Worm (Caenorhabditis elegans) whole organism, young adult: Measurements from ENCODE around the gene fkh-9.

Source experiments
- D2030.7 ChIP-seq: fragments of 200-800 bp; sonication (Bioruptor generic); IDR thresholded peaks from 2 replicates; pipeline ENCODE4 v1.3.6; 2022; ENCODE audit warnings: missing genetic modification reagents, missing genetic modification characterization, missing compliant biosample characterization
- F10E7.11 ChIP-seq: sonication (generic microtip); optimal IDR thresholded peaks from 2 replicates; lab custom pipeline; 2017; ENCODE audit warnings: mild to moderate bottlenecking, missing genetic modification characterization, moderate library complexity, missing compliant biosample characterization
- F23B12.7 ChIP-seq: sonication (generic microtip); optimal IDR thresholded peaks from 2 replicates; lab custom pipeline; 2017; ENCODE audit warnings: missing genetic modification characterization, mild to moderate bottlenecking, missing compliant biosample characterization, antibody characterized with exemption, moderate library complexity; ENCODE audit not compliant: insufficient read depth
- F33H1.4 ChIP-seq: fragments of 200-800 bp; sonication (Bioruptor generic); IDR thresholded peaks from 2 replicates; pipeline ENCODE4 v1.3.6; 2022; ENCODE audit warnings: missing genetic modification reagents, missing genetic modification characterization, missing compliant biosample characterization
- F39B2.1 ChIP-seq: fragments of 200-800 bp; sonication (Bioruptor generic); IDR thresholded peaks from 2 replicates; pipeline ENCODE4 v1.3.6; 2022; ENCODE audit warnings: missing genetic modification reagents, missing genetic modification characterization, missing compliant biosample characterization
- F57A8.1 ChIP-seq: fragments of 200-800 bp; sonication (Bioruptor generic); optimal IDR thresholded peaks from 2 replicates; lab custom pipeline; 2018; ENCODE audit warnings: mild to moderate bottlenecking, missing genetic modification characterization, moderate library complexity, missing compliant biosample characterization
- K12H6.12 ChIP-seq: fragments of 200-800 bp; sonication (Bioruptor generic); optimal IDR thresholded peaks from 2 replicates; lab custom pipeline; 2018; ENCODE audit warnings: mild to moderate bottlenecking, missing genetic modification characterization, missing compliant biosample characterization
- T07F8.4 ChIP-seq: sonication (generic microtip); optimal IDR thresholded peaks from 2 replicates; lab custom pipeline; 2016; ENCODE audit warnings: mild to moderate bottlenecking, missing genetic modification characterization, moderate library complexity, missing compliant biosample characterization
- Y53G8AR.9 ChIP-seq: fragments of 200-800 bp; sonication (Bioruptor generic); conservative IDR thresholded peaks from 2 replicates; pipeline ENCODE4 v1.3.6; 2022; ENCODE audit warnings: missing genetic modification reagents, missing genetic modification characterization, missing compliant biosample characterization
- Y56A3A.18 ChIP-seq: fragments of 200-800 bp; sonication (Bioruptor generic); IDR thresholded peaks from 2 replicates; pipeline ENCODE4 v1.3.6; 2022; ENCODE audit warnings: missing genetic modification reagents, missing genetic modification characterization, missing compliant biosample characterization
- Y79H2A.3 ChIP-seq: fragments of 200-800 bp; sonication (Bioruptor generic); conservative IDR thresholded peaks from 2 replicates; pipeline ENCODE4 v1.3.6; 2022; ENCODE audit warnings: missing genetic modification reagents, missing genetic modification characterization, missing compliant biosample characterization
- ZK185.1 ChIP-seq: sonication (generic microtip); optimal IDR thresholded peaks from 2 replicates; lab custom pipeline; 2016; ENCODE audit warnings: mild to moderate bottlenecking, missing genetic modification characterization, missing compliant biosample characterization; ENCODE audit not compliant: poor library complexity, severe bottlenecking
- aptf-3 ChIP-seq: fragments of 200-800 bp; sonication (Bioruptor generic); IDR thresholded peaks from 2 replicates; pipeline ENCODE4 v1.3.6; 2022; ENCODE audit warnings: missing genetic modification characterization, missing compliant biosample characterization
- attf-5 ChIP-seq: fragments of 200-800 bp; sonication (Bioruptor generic); optimal IDR thresholded peaks from 2 replicates; lab custom pipeline; 2018; ENCODE audit warnings: mild to moderate bottlenecking, missing genetic modification characterization, missing compliant biosample characterization
- cebp-1 ChIP-seq, 2 experiments: fragments of 200-800 bp in 1 of 2; sonication (Bioruptor generic) in 1 of 2; sonication (generic microtip) in 1 of 2; IDR thresholded peaks in 1 of 2; optimal IDR thresholded peaks in 1 of 2; 2 replicates each; pipeline versions ENCODE4 v1.3.6 to Lab custom; 2017 to 2022; ENCODE audit warnings: missing compliant biosample characterization in 2 of 2, missing genetic modification characterization in 2 of 2, mild to moderate bottlenecking in 1 of 2, missing genetic modification reagents in 1 of 2, moderate library complexity in 1 of 2
- ceh-27 ChIP-seq: fragments of 200-800 bp; sonication (Bioruptor generic); optimal IDR thresholded peaks from 2 replicates; lab custom pipeline; 2018; ENCODE audit warnings: mild to moderate bottlenecking, missing genetic modification characterization, moderate library complexity, missing compliant biosample characterization
- ceh-58 ChIP-seq: fragments of 200-800 bp; sonication (Bioruptor generic); IDR thresholded peaks from 2 replicates; pipeline ENCODE4 v1.3.6; 2022; ENCODE audit warnings: missing genetic modification characterization, missing compliant biosample characterization
- ceh-79 ChIP-seq: sonication (generic microtip); optimal IDR thresholded peaks from 2 replicates; lab custom pipeline; 2017; ENCODE audit warnings: mild to moderate bottlenecking, missing genetic modification characterization, missing compliant biosample characterization
- chd-7 ChIP-seq: sonication (generic microtip); optimal IDR thresholded peaks from 2 replicates; lab custom pipeline; 2016; ENCODE audit warnings: mild to moderate bottlenecking, missing genetic modification characterization, moderate library complexity, missing compliant biosample characterization
- dox-1 ChIP-seq: fragments of 200-800 bp; sonication (Bioruptor generic); IDR thresholded peaks from 2 replicates; pipeline ENCODE4 v1.3.6; 2022; ENCODE audit warnings: missing genetic modification reagents, missing genetic modification characterization, missing compliant biosample characterization
- dpff-1 ChIP-seq: sonication (generic microtip); optimal IDR thresholded peaks from 2 replicates; lab custom pipeline; 2017; ENCODE audit warnings: mild to moderate bottlenecking, missing genetic modification characterization, missing compliant biosample characterization
- dpl-1 ChIP-seq: fragments of 150-350 bp; optimal IDR thresholded peaks from 2 replicates; lab custom pipeline; 2014; ENCODE audit warnings: missing biosample characterization, missing genetic modification reagents, missing genetic modification characterization
- efl-1 ChIP-seq: fragments of 150-350 bp; optimal IDR thresholded peaks from 2 replicates; lab custom pipeline; 2014; ENCODE audit warnings: missing biosample characterization, missing genetic modification reagents, missing genetic modification characterization
- ekl-4 ChIP-seq: fragments of 200-800 bp; sonication (Bioruptor generic); IDR thresholded peaks from 2 replicates; pipeline ENCODE4 v1.3.6; 2022; ENCODE audit warnings: missing genetic modification reagents, missing genetic modification characterization, missing compliant biosample characterization
- hmg-20 ChIP-seq: fragments of 200-800 bp; sonication (Bioruptor generic); IDR thresholded peaks from 2 replicates; pipeline ENCODE4 v1.3.6; 2022; ENCODE audit warnings: missing genetic modification reagents, missing genetic modification characterization, missing compliant biosample characterization
- hrde-1 ChIP-seq: sonication (generic microtip); optimal IDR thresholded peaks from 2 replicates; lab custom pipeline; 2016; ENCODE audit warnings: missing genetic modification characterization, mild to moderate bottlenecking, missing compliant biosample characterization, moderate library complexity, missing genotype, missing genetic modification reagents, borderline replicate concordance
- lag-1 ChIP-seq: fragments of 200-800 bp; sonication (Bioruptor generic); IDR thresholded peaks from 2 replicates; pipeline ENCODE4 v1.3.6; 2022; ENCODE audit warnings: missing genetic modification reagents, missing genetic modification characterization, missing compliant biosample characterization
- lsy-27 ChIP-seq: sonication (generic microtip); optimal IDR thresholded peaks from 2 replicates; lab custom pipeline; 2017; ENCODE audit warnings: missing genetic modification characterization, mild to moderate bottlenecking, missing compliant biosample characterization, antibody characterized with exemption, missing genotype, borderline replicate concordance; ENCODE audit not compliant: insufficient read depth
- madf-10 ChIP-seq: sonication (generic microtip); optimal IDR thresholded peaks from 2 replicates; lab custom pipeline; 2016; ENCODE audit warnings: mild to moderate bottlenecking, missing genetic modification characterization, missing compliant biosample characterization
- madf-3 ChIP-seq: fragments of 200-800 bp; sonication (Bioruptor generic); IDR thresholded peaks from 2 replicates; pipeline ENCODE4 v1.3.6; 2022; ENCODE audit warnings: missing genetic modification reagents, missing genetic modification characterization, missing compliant biosample characterization
- madf-6 ChIP-seq: fragments of 200-800 bp; sonication (Bioruptor generic); IDR thresholded peaks from 2 replicates; pipeline ENCODE4 v1.3.6; 2022; ENCODE audit warnings: missing genetic modification reagents, missing genetic modification characterization, missing compliant biosample characterization
- madf-8 ChIP-seq: fragments of 200-800 bp; sonication (Bioruptor generic); conservative IDR thresholded peaks from 2 replicates; pipeline ENCODE4 v1.3.6; 2022; ENCODE audit warnings: missing genetic modification reagents, missing genetic modification characterization, missing compliant biosample characterization
- mxl-1 ChIP-seq: sonication (generic microtip); optimal IDR thresholded peaks from 2 replicates; lab custom pipeline; 2016; ENCODE audit warnings: missing genetic modification characterization, missing compliant biosample characterization
- nfya-2 ChIP-seq: fragments of 200-800 bp; sonication (Bioruptor generic); IDR thresholded peaks from 2 replicates; pipeline ENCODE4 v1.3.6; 2022; ENCODE audit warnings: missing genetic modification reagents, missing genetic modification characterization, missing compliant biosample characterization
- nfyb-1 ChIP-seq: fragments of 200-800 bp; sonication (Bioruptor generic); IDR thresholded peaks from 2 replicates; pipeline ENCODE4 v1.3.6; 2022; ENCODE audit warnings: missing genetic modification reagents, missing genetic modification characterization, missing compliant biosample characterization
- nhr-120 ChIP-seq: fragments of 200-800 bp; sonication (Bioruptor generic); IDR thresholded peaks from 2 replicates; pipeline ENCODE4 v1.3.6; 2022; ENCODE audit warnings: missing genetic modification characterization, missing compliant biosample characterization
- nhr-179 ChIP-seq: sonication (generic microtip); optimal IDR thresholded peaks from 2 replicates; lab custom pipeline; 2016; ENCODE audit warnings: mild to moderate bottlenecking, missing genetic modification characterization, missing compliant biosample characterization
- sdz-38 ChIP-seq: sonication (generic microtip); optimal IDR thresholded peaks from 2 replicates; lab custom pipeline; 2016; ENCODE audit warnings: missing genotype, missing genetic modification characterization, missing compliant biosample characterization
- snpc-4 ChIP-seq, 5 experiments: fragments of 150-350 bp in 1 of 5; sonication (generic microtip) in 4 of 5; optimal IDR thresholded peaks; 2 replicates each; lab custom pipeline; 2014 to 2018; ENCODE audit warnings: missing genetic modification characterization in 5 of 5, missing biosample characterization in 3 of 5, antibody characterized with exemption in 2 of 5, mild to moderate bottlenecking in 2 of 5, missing compliant biosample characterization in 2 of 5, missing genotype in 2 of 5, moderate library complexity in 2 of 5, missing genetic modification reagents in 1 of 5
- somi-1 ChIP-seq: fragments of 200-800 bp; sonication (Bioruptor generic); optimal IDR thresholded peaks from 2 replicates; lab custom pipeline; 2018; ENCODE audit warnings: mild to moderate bottlenecking, missing genetic modification characterization, missing compliant biosample characterization
- sptf-2 ChIP-seq: fragments of 200-800 bp; sonication (Bioruptor generic); optimal IDR thresholded peaks from 2 replicates; lab custom pipeline; 2018; ENCODE audit warnings: mild to moderate bottlenecking, missing genetic modification characterization, missing compliant biosample characterization
- tbp1 ChIP-seq: fragments of 200-800 bp; sonication (Bioruptor generic); optimal IDR thresholded peaks from 2 replicates; lab custom pipeline; 2018; ENCODE audit warnings: mild to moderate bottlenecking, missing genetic modification characterization, missing compliant biosample characterization
- tbx-9 ChIP-seq: sonication (generic microtip); optimal IDR thresholded peaks from 2 replicates; lab custom pipeline; 2016; ENCODE audit warnings: borderline replicate concordance, missing genetic modification characterization, inconsistent platforms, missing compliant biosample characterization
- tlf-1 ChIP-seq: fragments of 200-800 bp; sonication (Bioruptor generic); optimal IDR thresholded peaks from 2 replicates; lab custom pipeline; 2018; ENCODE audit warnings: mild to moderate bottlenecking, missing genetic modification characterization, missing compliant biosample characterization
- unc-130 ChIP-seq: sonication (generic microtip); optimal IDR thresholded peaks from 2 replicates; lab custom pipeline; 2016; ENCODE audit warnings: missing genetic modification reagents, missing genetic modification characterization, missing compliant biosample characterization
- ztf-25 ChIP-seq: fragments of 200-800 bp; sonication (Bioruptor generic); IDR thresholded peaks from 2 replicates; pipeline ENCODE4 v1.3.6; 2022; ENCODE audit warnings: missing genetic modification reagents, missing genetic modification characterization, missing compliant biosample characterization
- ztf-26 ChIP-seq: sonication (generic microtip); optimal IDR thresholded peaks from 2 replicates; lab custom pipeline; 2017; ENCODE audit warnings: missing genetic modification characterization, missing compliant biosample characterization
- ztf-3 ChIP-seq: fragments of 200-800 bp; sonication (Bioruptor generic); optimal IDR thresholded peaks from 2 replicates; lab custom pipeline; 2018; ENCODE audit warnings: mild to moderate bottlenecking, missing genetic modification characterization, missing compliant biosample characterization

Gene fkh-9

DNA sequence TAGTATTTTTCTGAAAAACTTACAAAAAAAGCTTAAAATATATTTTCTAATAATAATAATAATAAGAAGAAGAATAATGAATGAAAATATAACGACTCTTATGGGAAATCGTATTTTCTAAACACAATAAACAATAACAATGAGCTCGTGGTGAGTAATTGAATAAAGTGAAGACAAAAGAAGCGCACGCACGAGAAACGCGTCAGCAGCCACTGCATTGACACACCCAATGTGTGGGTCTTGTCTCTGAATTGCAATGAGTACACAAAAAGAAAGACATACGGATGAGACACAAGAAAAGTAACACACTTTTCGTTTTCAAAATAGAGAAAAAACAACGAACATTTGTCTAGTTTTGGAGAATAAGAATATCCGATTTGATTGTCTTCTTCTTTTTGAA is 23.4 kb downstream of the fkh-9 start, which contains the start of gene F35A5.8 (continued):
- TF ChIP-seq F39B2.1 (GFP tag; lab: Robert Waterston, UW), result no peak
- no peak for TF ChIP-seq unc-130 (GFP tag; lab: Kevin White, UChicago)
- no peak for TF ChIP-seq ZK185.1 (tag; lab: Kevin White, UChicago)
- TF ChIP-seq ceh-58 (GFP tag; lab: Robert Waterston, UW), result no peak
- TF ChIP-seq chd-7 (tag; lab: Kevin White, UChicago), result no peak
- TF ChIP-seq madf-8, result no peak
- no peak for TF ChIP-seq madf-6 (GFP tag; lab: Robert Waterston, UW)
- TF ChIP-seq aptf-3 (GFP tag; lab: Robert Waterston, UW), result no peak
- TF ChIP-seq K12H6.12 (tag; lab: Kevin White, UChicago), result peak; percentile 16
- TF ChIP-seq sptf-2, result no peak
- no peak for TF ChIP-seq D2030.7 (GFP tag; lab: Robert Waterston, UW)
- TF ChIP-seq madf-3, result no peak
- TF ChIP-seq sdz-38 (tag; lab: Kevin White, UChicago), result no peak
- TF ChIP-seq ztf-3 (GFP tag; lab: Kevin White, UChicago), result no peak
- TF ChIP-seq ekl-4, result no peak
- no peak for TF ChIP-seq dpff-1 (tag; lab: Kevin White, UChicago)
- peak; percentile 30 for TF ChIP-seq tbp1 (GFP tag; lab: Kevin White, UChicago)
- TF ChIP-seq tbx-9 (tag; lab: Kevin White, UChicago), result no peak
- TF ChIP-seq dox-1 (GFP tag; lab: Robert Waterston, UW), result 0 out of 2 replicates have a peak, but pooled peaks have one; percentile 39
- TF ChIP-seq F57A8.1, result no peak
- no peak for TF ChIP-seq snpc-4 (GFP tag; optimal IDR thresholded peaks at IDR 0.05; lab: Kevin White, UChicago)
- peak in 2 of 4 experiments; percentile 44 to 53 for TF ChIP-seq snpc-4 (tag; optimal IDR thresholded peaks at IDR 0.05; lab: Kevin White, UChicago)
- no peak for TF ChIP-seq T07F8.4 (tag; lab: Kevin White, UChicago)
- no peak for TF ChIP-seq ztf-26 (tag; lab: Kevin White, UChicago)
- TF ChIP-seq dpl-1 (GFP tag; lab: Kevin White, UChicago), result no peak
- TF ChIP-seq lsy-27 (tag; lab: Kevin White, UChicago), result no peak
- no peak for TF ChIP-seq ztf-25 (GFP tag; lab: Robert Waterston, UW)
- TF ChIP-seq F23B12.7 (tag; lab: Kevin White, UChicago), result no peak
- no peak for TF ChIP-seq nhr-120 (GFP tag; lab: Robert Waterston, UW)
- no peak for TF ChIP-seq hmg-20
- no peak for TF ChIP-seq madf-10 (tag; lab: Kevin White, UChicago)
- TF ChIP-seq cebp-1 (GFP tag; IDR thresholded peaks at IDR 0.05; lab: Robert Waterston, UW), result no peak
- no peak for TF ChIP-seq cebp-1 (tag; optimal IDR thresholded peaks at IDR 0.05; lab: Kevin White, UChicago)
- TF ChIP-seq hrde-1, result no peak
- no peak for TF ChIP-seq nfyb-1 (GFP tag; lab: Robert Waterston, UW)
- TF ChIP-seq ceh-79 (tag; lab: Kevin White, UChicago), result no peak
- no peak for TF ChIP-seq F33H1.4 (GFP tag; lab: Robert Waterston, UW)
- TF ChIP-seq Y79H2A.3 (GFP tag; lab: Robert Waterston, UW), result no peak
- TF ChIP-seq Y53G8AR.9 (GFP tag; lab: Robert Waterston, UW), result 0 out of 2 replicates have a peak, but pooled peaks have one; percentile 36
- no peak for TF ChIP-seq efl-1 (GFP tag; lab: Kevin White, UChicago)
- TF ChIP-seq lag-1 (GFP tag; lab: Robert Waterston, UW), result no peak
- no peak for TF ChIP-seq attf-5 (GFP tag; lab: Kevin White, UChicago)
- TF ChIP-seq nhr-179 (tag; lab: Kevin White, UChicago), result no peak
- TF ChIP-seq Y56A3A.18 (GFP tag; lab: Robert Waterston, UW), result 0 out of 2 replicates have a peak, but pooled peaks have one; percentile 12
- no peak for TF ChIP-seq mxl-1 (tag; lab: Kevin White, UChicago)
- peak; percentile 7 for TF ChIP-seq ceh-27 (GFP tag; lab: Kevin White, UChicago)
- no peak for TF ChIP-seq somi-1 (GFP tag; lab: Kevin White, UChicago)
- TF ChIP-seq F10E7.11 (tag; lab: Kevin White, UChicago), result no peak
- no peak for TF ChIP-seq tlf-1 (GFP tag; lab: Kevin White, UChicago)
- no peak for TF ChIP-seq nfya-2 (GFP tag; lab: Robert Waterston, UW)
